Fruit fly (Drosophila melanogaster) Kc167 (cell line): Measurements from ENCODE around the gene fiz.

Source experiments
- Myc ChIP-seq: fragments of >200 bp; optimal IDR thresholded peaks from 2 replicates; lab custom pipeline; 2017; ENCODE audit warnings: missing external identifiers
- Sin3A ChIP-seq: fragments of >200 bp; optimal IDR thresholded peaks from 2 replicates; lab custom pipeline; 2018; ENCODE audit warnings: missing external identifiers
- h ChIP-seq: fragments of >200 bp; optimal IDR thresholded peaks from 3 replicates; lab custom pipeline; 2018; ENCODE audit warnings: missing external identifiers
- insv ChIP-seq: fragments of >200 bp; optimal IDR thresholded peaks from 3 replicates; lab custom pipeline; 2018; ENCODE audit warnings: missing external identifiers
- psq ChIP-seq: fragments of >200 bp; optimal IDR thresholded peaks from 2 replicates; lab custom pipeline; 2017; ENCODE audit warnings: missing external identifiers
- ttk ChIP-seq: sonication (Bioruptor generic); optimal IDR thresholded peaks from 2 replicates; lab custom pipeline; 2017; ENCODE audit warnings: missing external identifiers

dm6 chrX:14871028-14871427 lies 38.5 kb downstream of the fiz start, which contains the start of gene CG9518:
- no peak for TF ChIP-seq psq (lab: Kevin White, UChicago)
- TF ChIP-seq insv (lab: Kevin White, UChicago): no peak
- TF ChIP-seq Myc (lab: Kevin White, UChicago): no peak
- TF ChIP-seq h: no peak
- no peak for TF ChIP-seq Sin3A (lab: Kevin White, UChicago)
- no peak for TF ChIP-seq ttk (lab: Kevin White, UChicago)
